Worm (Caenorhabditis elegans): ENCODE data around the gene sru-36.

- TF ChIP-seq pqm-1 (tag; optimal IDR thresholded peaks at IDR 0.05) (no peak), aly-2 (tag; optimal IDR thresholded peaks at IDR 0.05) (no peak), nhr-11 (tag; optimal IDR thresholded peaks at IDR 0.05) (no peak)
These were observed 25.1 kb upstream of the sru-36 start, which contains the start of gene sru-31 for ce11 chrV:9816390-9816789.
